Worm (Caenorhabditis elegans) whole organism, late embryonic: ENCODE results near the gene F58E1.13.

Source experiments
- C08G9.2 ChIP-seq: sonication (generic microtip); optimal IDR thresholded peaks from 2 replicates; lab custom pipeline; 2016; ENCODE audit warnings: mild to moderate bottlenecking, missing genetic modification characterization, moderate library complexity, missing compliant biosample characterization
- F13H6.1 ChIP-seq: sonication (generic microtip); optimal IDR thresholded peaks from 2 replicates; lab custom pipeline; 2016; ENCODE audit warnings: missing genetic modification characterization, missing compliant biosample characterization
- K02D7.2 ChIP-seq: sonication (generic microtip); optimal IDR thresholded peaks from 2 replicates; lab custom pipeline; 2017; ENCODE audit warnings: mild to moderate bottlenecking, missing genetic modification characterization, missing compliant biosample characterization
- K09A11.1 ChIP-seq: sonication (generic microtip); optimal IDR thresholded peaks from 2 replicates; lab custom pipeline; 2017; ENCODE audit warnings: antibody characterized with exemption, mild to moderate bottlenecking, missing genetic modification characterization, missing compliant biosample characterization; ENCODE audit not compliant: insufficient read depth
- ahr-1 ChIP-seq: sonication (generic microtip); optimal IDR thresholded peaks from 2 replicates; lab custom pipeline; 2016; ENCODE audit warnings: missing genetic modification characterization, missing compliant biosample characterization
- ama-1 ChIP-seq: fragments of 150-350 bp; optimal IDR thresholded peaks from 2 replicates; lab custom pipeline; 2014
- ceh-18 ChIP-seq: sonication (generic microtip); optimal IDR thresholded peaks from 2 replicates; lab custom pipeline; 2016; ENCODE audit warnings: missing genetic modification characterization, missing compliant biosample characterization
- ceh-19 ChIP-seq: fragments of 200-800 bp; sonication (Bioruptor generic); optimal IDR thresholded peaks from 2 replicates; lab custom pipeline; 2018; ENCODE audit warnings: mild to moderate bottlenecking, missing genetic modification characterization, missing compliant biosample characterization
- ceh-2 ChIP-seq: sonication (generic microtip); optimal IDR thresholded peaks from 2 replicates; lab custom pipeline; 2016; ENCODE audit warnings: missing genotype, missing genetic modification characterization, missing compliant biosample characterization
- ceh-22 ChIP-seq: sonication (generic microtip); optimal IDR thresholded peaks from 2 replicates; lab custom pipeline; 2017; ENCODE audit warnings: missing biosample characterization, missing genetic modification characterization
- ceh-24 ChIP-seq: sonication (generic microtip); optimal IDR thresholded peaks from 2 replicates; lab custom pipeline; 2016; ENCODE audit warnings: mild to moderate bottlenecking, missing genetic modification characterization, missing compliant biosample characterization
- ceh-30 ChIP-seq: fragments of 150-350 bp; optimal IDR thresholded peaks from 2 replicates; lab custom pipeline; 2014; ENCODE audit warnings: missing biosample characterization, missing genetic modification characterization
- ceh-34 ChIP-seq: sonication (generic microtip); optimal IDR thresholded peaks from 2 replicates; lab custom pipeline; 2016; ENCODE audit warnings: mild to moderate bottlenecking, missing genetic modification characterization, missing compliant biosample characterization
- ceh-45 ChIP-seq: fragments of 200-800 bp; sonication (Bioruptor generic); IDR thresholded peaks from 2 replicates; pipeline ENCODE4 v1.3.6; 2022; ENCODE audit warnings: missing genetic modification reagents, missing genetic modification characterization, missing compliant biosample characterization
- ceh-9 ChIP-seq: sonication (generic microtip); optimal IDR thresholded peaks from 2 replicates; lab custom pipeline; 2016; ENCODE audit warnings: mild to moderate bottlenecking, missing genetic modification characterization, inconsistent platforms, missing compliant biosample characterization
- che-1 ChIP-seq: sonication (generic microtip); optimal IDR thresholded peaks from 2 replicates; lab custom pipeline; 2016; ENCODE audit warnings: mild to moderate bottlenecking, missing genetic modification characterization, missing compliant biosample characterization
- dmd-4 ChIP-seq: sonication (generic microtip); optimal IDR thresholded peaks from 2 replicates; lab custom pipeline; 2016; ENCODE audit warnings: borderline replicate concordance, missing genetic modification characterization, missing compliant biosample characterization
- elt-4 ChIP-seq: sonication (generic microtip); optimal IDR thresholded peaks from 2 replicates; lab custom pipeline; 2016; ENCODE audit warnings: missing genetic modification characterization, missing compliant biosample characterization
- ets-4 ChIP-seq: sonication (generic microtip); optimal IDR thresholded peaks from 2 replicates; lab custom pipeline; 2016; ENCODE audit warnings: missing genetic modification characterization, missing compliant biosample characterization
- eyg-1 ChIP-seq: sonication (generic microtip); optimal IDR thresholded peaks from 2 replicates; lab custom pipeline; 2016; ENCODE audit warnings: missing genotype, missing genetic modification characterization, missing compliant biosample characterization
- fkh-6 ChIP-seq: sonication (generic microtip); optimal IDR thresholded peaks from 2 replicates; lab custom pipeline; 2016; ENCODE audit warnings: missing genetic modification characterization, missing compliant biosample characterization
- gmeb-2 ChIP-seq: sonication (generic microtip); optimal IDR thresholded peaks from 2 replicates; lab custom pipeline; 2016; ENCODE audit warnings: missing genetic modification characterization, inconsistent platforms, missing compliant biosample characterization
- hlh-13 ChIP-seq: fragments of 200-800 bp; sonication (Bioruptor generic); optimal IDR thresholded peaks from 2 replicates; lab custom pipeline; 2018; ENCODE audit warnings: mild to moderate bottlenecking, missing genetic modification characterization, missing compliant biosample characterization
- hlh-15 ChIP-seq: sonication (generic microtip); optimal IDR thresholded peaks from 2 replicates; lab custom pipeline; 2016; ENCODE audit warnings: missing genetic modification characterization, missing compliant biosample characterization
- hlh-30 ChIP-seq: sonication (generic microtip); optimal IDR thresholded peaks from 2 replicates; lab custom pipeline; 2017; ENCODE audit warnings: antibody characterized with exemption, missing genetic modification characterization, missing compliant biosample characterization; ENCODE audit not compliant: insufficient read depth
- madf-2 ChIP-seq: sonication (generic microtip); optimal IDR thresholded peaks from 2 replicates; lab custom pipeline; 2017; ENCODE audit warnings: missing genetic modification characterization, missing compliant biosample characterization
- mec-3 ChIP-seq: sonication (generic microtip); optimal IDR thresholded peaks from 2 replicates; lab custom pipeline; 2016; ENCODE audit warnings: borderline replicate concordance, missing genetic modification characterization, missing compliant biosample characterization
- npax-4 ChIP-seq: sonication (generic microtip); optimal IDR thresholded peaks from 2 replicates; lab custom pipeline; 2016; ENCODE audit warnings: missing genetic modification characterization, missing compliant biosample characterization
- odd-2 ChIP-seq: sonication (generic microtip); optimal IDR thresholded peaks from 2 replicates; lab custom pipeline; 2017; ENCODE audit warnings: antibody characterized with exemption, mild to moderate bottlenecking, missing genetic modification characterization, missing compliant biosample characterization
- pax-1 ChIP-seq: fragments of 150-350 bp; optimal IDR thresholded peaks from 2 replicates; lab custom pipeline; 2014; ENCODE audit warnings: missing biosample characterization, missing genetic modification characterization
- pha-4 ChIP-seq: fragments of 150-350 bp; optimal IDR thresholded peaks from 2 replicates; lab custom pipeline; 2018; ENCODE audit warnings: missing biosample characterization, missing genetic modification reagents, missing genetic modification characterization
- pros-1 ChIP-seq: fragments of 150-350 bp; optimal IDR thresholded peaks from 2 replicates; lab custom pipeline; 2014; ENCODE audit warnings: missing biosample characterization, missing genetic modification reagents, missing genetic modification characterization
- ref-2 ChIP-seq: sonication (generic microtip); optimal IDR thresholded peaks from 2 replicates; lab custom pipeline; 2016; ENCODE audit warnings: missing genetic modification characterization, missing compliant biosample characterization
- sdc-2 ChIP-seq: sonication (generic microtip); optimal IDR thresholded peaks from 2 replicates; lab custom pipeline; 2016; ENCODE audit warnings: missing genotype, missing genetic modification characterization, missing compliant biosample characterization
- sox-2 ChIP-seq: fragments of 200-800 bp; sonication (Bioruptor generic); IDR thresholded peaks from 2 replicates; pipeline ENCODE4 v1.3.6; 2022; ENCODE audit warnings: missing genetic modification reagents, missing genetic modification characterization, missing compliant biosample characterization
- syd-9 ChIP-seq: sonication (generic microtip); optimal IDR thresholded peaks from 2 replicates; lab custom pipeline; 2016; ENCODE audit warnings: mild to moderate bottlenecking, missing genetic modification characterization, moderate library complexity, missing compliant biosample characterization
- tbx-2 ChIP-seq: sonication (generic microtip); optimal IDR thresholded peaks from 2 replicates; lab custom pipeline; 2016; ENCODE audit warnings: missing genetic modification characterization, missing compliant biosample characterization
- tbx-7 ChIP-seq: sonication (generic microtip); optimal IDR thresholded peaks from 2 replicates; lab custom pipeline; 2016; ENCODE audit warnings: missing genotype, missing genetic modification characterization, missing compliant biosample characterization
- ttx-3 ChIP-seq: sonication (generic microtip); optimal IDR thresholded peaks from 2 replicates; lab custom pipeline; 2016; ENCODE audit warnings: missing genetic modification reagents, missing genetic modification characterization, missing compliant biosample characterization
- unc-3 ChIP-seq, 2 experiments: fragments of 200-800 bp in 1 of 2; sonication (Bioruptor generic) in 1 of 2; sonication (generic microtip) in 1 of 2; conservative IDR thresholded peaks in 1 of 2; optimal IDR thresholded peaks in 1 of 2; 2 replicates each; pipeline versions ENCODE4 v1.3.6 to Lab custom; 2016 to 2022; ENCODE audit warnings: missing compliant biosample characterization in 2 of 2, missing genetic modification characterization in 2 of 2, missing genetic modification reagents in 1 of 2
- unc-86 ChIP-seq: sonication (generic microtip); optimal IDR thresholded peaks from 2 replicates; lab custom pipeline; 2016; ENCODE audit warnings: missing genetic modification characterization, missing compliant biosample characterization
- zip-5 ChIP-seq: sonication (generic microtip); optimal IDR thresholded peaks from 2 replicates; lab custom pipeline; 2016; ENCODE audit warnings: missing genetic modification characterization, missing compliant biosample characterization
- ztf-16 ChIP-seq: sonication (generic microtip); optimal IDR thresholded peaks from 2 replicates; lab custom pipeline; 2017; ENCODE audit warnings: missing genetic modification characterization, missing compliant biosample characterization

F58E1.13 gene

DNA sequence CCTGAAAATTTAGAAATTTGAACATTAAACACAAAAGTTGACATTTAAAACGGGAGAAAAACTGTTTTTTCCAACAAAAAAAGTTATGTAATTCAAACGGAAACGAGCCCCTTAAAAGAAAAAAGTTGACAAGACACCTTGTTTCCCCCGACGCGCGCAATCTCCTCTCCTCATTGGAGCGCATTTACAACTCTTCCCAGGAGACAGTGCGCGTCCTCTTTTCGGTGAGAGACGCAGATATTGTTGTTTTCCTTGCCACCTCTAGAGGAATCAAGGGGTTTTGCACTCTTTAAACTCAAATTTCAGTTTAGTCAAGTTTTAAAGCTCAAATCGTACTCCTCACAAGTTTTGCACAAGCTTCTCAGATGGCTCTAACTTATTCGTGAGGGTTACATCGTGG is at the start of gene F58E1.13:
Gene F58E1.13 (minus strand): TSS at position 12 of the 400 bp plus-strand sequence.
- TF ChIP-seq npax-4 (tag; lab: Kevin White, UChicago) (no peak), hlh-30 (tag; lab: Kevin White, UChicago) (no peak), hlh-15 (tag; lab: Kevin White, UChicago) (no peak), C08G9.2 (tag; lab: Kevin White, UChicago) (no peak), ceh-34 (tag; lab: Kevin White, UChicago) (no peak), ztf-16 (no peak)

DNA sequence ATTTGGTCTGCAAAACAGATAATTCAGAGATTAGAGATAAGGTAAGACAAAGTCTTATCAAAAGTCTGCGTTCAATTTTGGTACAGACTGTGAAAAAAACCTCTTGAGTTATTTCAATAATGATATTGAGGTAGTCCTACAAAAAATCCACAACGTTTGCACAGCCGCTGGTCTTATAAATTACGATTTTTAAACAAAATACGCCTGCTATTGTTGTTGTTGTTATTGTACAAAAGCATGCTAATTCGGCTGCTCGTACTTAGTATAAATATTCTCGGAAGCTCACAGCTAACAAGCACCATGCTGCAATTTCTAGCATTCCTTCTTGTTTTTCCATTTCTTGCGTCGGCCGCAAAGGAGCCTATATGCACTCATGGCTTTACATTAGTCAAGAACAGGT is 48.5 kb upstream of the F58E1.13 start, which contains the start of gene clec-19:
Gene clec-19 (plus strand): TSS at position 301 of the 400 bp plus-strand sequence.
- no peak for TF ChIP-seq ceh-24 (tag; lab: Kevin White, UChicago)
- TF ChIP-seq ref-2 (tag; lab: Kevin White, UChicago): no peak
- no peak for TF ChIP-seq pha-4 (tag; lab: Kevin White, UChicago)
- no peak for TF ChIP-seq hlh-30 (tag; lab: Kevin White, UChicago)
- TF ChIP-seq tbx-2 (tag; lab: Kevin White, UChicago): no peak
- TF ChIP-seq C08G9.2 (tag; lab: Kevin White, UChicago): no peak
- TF ChIP-seq tbx-7 (tag; lab: Kevin White, UChicago): no peak
- no peak for TF ChIP-seq ama-1 (lab: Kevin White, UChicago)
- TF ChIP-seq hlh-13 (GFP tag; lab: Kevin White, UChicago): no peak
- TF ChIP-seq pax-1 (tag; lab: Kevin White, UChicago): no peak
- TF ChIP-seq eyg-1 (tag; lab: Kevin White, UChicago): no peak
- TF ChIP-seq ceh-30: no peak
- no peak for TF ChIP-seq ceh-22
- TF ChIP-seq K09A11.1 (tag; lab: Kevin White, UChicago): no peak
- TF ChIP-seq hlh-15 (tag; lab: Kevin White, UChicago): no peak
- TF ChIP-seq ceh-9 (tag; lab: Kevin White, UChicago): no peak

- TF ChIP-seq unc-3 (GFP tag; conservative IDR thresholded peaks at IDR 0.05; lab: Robert Waterston, UW) (no peak), unc-3 (tag; optimal IDR thresholded peaks at IDR 0.05; lab: Kevin White, UChicago) (no peak), elt-4 (tag; lab: Kevin White, UChicago) (no peak)
- TF ChIP-seq, all 69 proteins: peak for 0
Observed at ce11 chrII:1742535-1742934, 46.9 kb upstream of the F58E1.13 start, which contains the start of gene F36H5.12. Gene F36H5.12 (plus strand): TSS chrII:1742835.

- no peak for TF ChIP-seq ceh-24 (tag; lab: Kevin White, UChicago)
- no peak for TF ChIP-seq sdc-2
- no peak for TF ChIP-seq pros-1 (tag; lab: Kevin White, UChicago)
- no peak for TF ChIP-seq dmd-4 (tag; lab: Kevin White, UChicago)
- TF ChIP-seq zip-5 (tag; lab: Kevin White, UChicago): no peak
- TF ChIP-seq pha-4 (tag; lab: Kevin White, UChicago): no peak
- no peak for TF ChIP-seq ztf-16
- no peak for TF ChIP-seq K02D7.2 (tag; lab: Kevin White, UChicago)
- TF ChIP-seq C08G9.2 (tag; lab: Kevin White, UChicago): no peak
- TF ChIP-seq ahr-1 (tag; lab: Kevin White, UChicago): no peak
- TF ChIP-seq ceh-19: no peak
- TF ChIP-seq ttx-3 (tag; lab: Kevin White, UChicago): no peak
- no peak for TF ChIP-seq unc-86
- no peak for TF ChIP-seq madf-2
- no peak for TF ChIP-seq ets-4
- TF ChIP-seq K09A11.1 (tag; lab: Kevin White, UChicago): no peak
- no peak for TF ChIP-seq ama-1 (lab: Kevin White, UChicago)
- TF ChIP-seq syd-9: no peak
Observed at ce11 chrII:1741248-1741647, 45.6 kb upstream of the F58E1.13 start, which contains the start of gene K07G6.1. Gene K07G6.1 (plus strand): TSS chrII:1741548.

ce11 chrII:1738844-1739243 is 43.2 kb upstream of the F58E1.13 start, which contains the start of the genes irld-9 and irld-33:
Gene irld-9 (minus strand): TSS chrII:1738944.
Gene irld-33 (plus strand): TSS chrII:1739052.
- no peak for TF ChIP-seq unc-86
- no peak for TF ChIP-seq ceh-18 (tag; lab: Kevin White, UChicago)
- no peak for TF ChIP-seq ceh-24 (tag; lab: Kevin White, UChicago)
- no peak for TF ChIP-seq ceh-2 (tag; lab: Kevin White, UChicago)
- TF ChIP-seq C08G9.2 (tag; lab: Kevin White, UChicago): no peak
- TF ChIP-seq che-1 (tag; lab: Kevin White, UChicago): no peak
- TF ChIP-seq gmeb-2 (tag; lab: Kevin White, UChicago): no peak
- TF ChIP-seq npax-4 (tag; lab: Kevin White, UChicago): no peak
- TF ChIP-seq zip-5 (tag; lab: Kevin White, UChicago): no peak
- TF ChIP-seq ceh-22: no peak
- no peak for TF ChIP-seq ztf-16
- no peak for TF ChIP-seq ceh-45 (GFP tag; lab: Robert Waterston, UW)
- no peak for TF ChIP-seq sox-2 (GFP tag; lab: Robert Waterston, UW)
- no peak for TF ChIP-seq syd-9
- no peak for TF ChIP-seq odd-2
- TF ChIP-seq F13H6.1 (tag; lab: Kevin White, UChicago): no peak
- no peak for TF ChIP-seq fkh-6
- TF ChIP-seq mec-3 (tag; lab: Kevin White, UChicago): no peak
- TF ChIP-seq ref-2 (tag; lab: Kevin White, UChicago): no peak
- TF ChIP-seq, all 69 proteins: peak for 0
